Fruit fly (Drosophila melanogaster) S2 (cell line): ENCODE data around the gene Mec2.

ENCODE experiments used
- CG8478 ChIP-seq: fragments of >200 bp; optimal IDR thresholded peaks from 2 replicates; lab custom pipeline; 2018
- CTCF ChIP-seq, 2 experiments: fragments of >200 bp; optimal IDR thresholded peaks; 2 replicates each; lab custom pipeline; 2018

Mec2 gene

DNA sequence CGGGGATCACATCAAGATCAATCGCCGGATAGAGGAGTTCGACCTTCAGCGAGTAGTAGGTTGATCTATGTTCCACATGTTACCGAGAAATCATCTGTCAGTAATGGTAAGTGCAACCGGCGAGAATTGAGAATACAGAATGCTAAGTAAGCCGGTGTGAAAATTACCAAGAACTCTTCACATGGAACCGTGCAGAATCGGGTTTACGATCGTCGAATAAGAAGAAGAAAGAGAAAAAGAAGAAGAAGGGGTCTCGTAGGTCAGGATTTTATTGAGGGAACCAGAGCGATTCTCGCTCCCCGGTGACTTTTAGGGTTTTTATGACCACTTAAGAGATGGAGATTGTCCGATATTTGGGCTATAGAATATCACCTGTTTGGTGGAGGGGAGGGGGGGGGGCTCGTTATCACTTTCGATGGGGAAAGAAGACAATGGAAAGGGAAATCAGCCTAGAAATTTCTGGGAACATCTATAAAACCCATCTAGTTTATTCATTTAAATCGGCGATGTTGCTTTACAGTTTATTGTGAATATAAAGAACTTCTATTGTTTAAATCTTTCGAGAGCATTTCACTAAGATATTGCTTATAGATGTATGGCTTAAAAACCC is 33.2 kb downstream of the Mec2 start:
- TF ChIP-seq CTCF (optimal IDR thresholded peaks at IDR 0.05; lab: Kevin White, UChicago) (no peak), CG8478 (lab: Kevin White, UChicago) (no peak)

- no peak for TF ChIP-seq CTCF (optimal IDR thresholded peaks at IDR 0.05; lab: Kevin White, UChicago)
- no peak for TF ChIP-seq CG8478 (lab: Kevin White, UChicago)
These were observed 36.9 kb downstream of the Mec2 start for dm6 chrX:19224580-19225303.

DNA sequence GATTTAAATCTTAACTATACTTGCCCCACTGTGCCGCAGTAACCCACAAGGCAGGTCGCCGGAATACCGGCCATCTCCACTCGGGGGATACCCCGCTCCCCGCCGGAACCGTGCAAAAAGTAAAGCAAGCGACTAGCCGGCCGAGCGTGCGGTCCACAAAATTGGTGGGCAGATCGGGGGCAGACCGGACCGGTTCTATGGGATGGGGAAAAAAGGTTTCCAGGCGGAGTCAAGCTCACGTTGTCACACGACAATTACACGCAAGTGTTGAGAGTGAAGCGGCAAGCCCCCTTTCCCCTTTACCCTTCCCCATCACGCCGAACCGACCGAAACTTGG is 37.4 kb downstream of the Mec2 start:
- no peak for TF ChIP-seq CTCF (optimal IDR thresholded peaks at IDR 0.05; lab: Kevin White, UChicago)
- no peak for TF ChIP-seq CG8478 (lab: Kevin White, UChicago)

- TF ChIP-seq CTCF (optimal IDR thresholded peaks at IDR 0.05; lab: Kevin White, UChicago) (no peak), CG8478 (lab: Kevin White, UChicago) (no peak)
These were observed 42.1 kb downstream of the Mec2 start for dm6 chrX:19229855-19230433.

DNA sequence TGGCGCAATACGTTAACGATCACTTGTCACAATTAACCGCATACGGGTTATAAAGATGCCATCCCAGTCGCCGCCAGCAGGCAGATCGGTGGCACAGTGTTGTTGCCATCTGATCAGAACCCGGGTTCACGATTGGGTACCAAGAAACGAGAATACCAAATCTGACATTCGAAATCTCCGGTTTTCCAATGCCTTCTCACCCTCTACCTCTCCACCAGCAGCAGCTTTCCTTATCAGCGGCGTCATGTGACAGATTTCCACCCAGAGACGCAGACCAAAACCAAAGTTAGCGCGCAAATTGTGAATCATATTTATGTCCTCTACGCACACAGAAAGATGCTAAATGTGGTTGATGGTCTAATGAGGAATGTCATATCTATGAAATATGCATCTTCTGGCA is 50.8 kb downstream of the Mec2 start:
- TF ChIP-seq CG8478 (lab: Kevin White, UChicago) (no peak), CTCF (optimal IDR thresholded peaks at IDR 0.05; lab: Kevin White, UChicago) (no peak)

dm6 chrX:19239365-19239764 is 51.5 kb downstream of the Mec2 start:
- TF ChIP-seq CTCF (optimal IDR thresholded peaks at IDR 0.05; lab: Kevin White, UChicago) (no peak), CG8478 (lab: Kevin White, UChicago) (no peak)
